Fruit fly (Drosophila melanogaster): ENCODE results near the gene per.
A peak's percentile ranks its signal among the peaks of the same experiment; 100 is the strongest.

The per gene

DNA sequence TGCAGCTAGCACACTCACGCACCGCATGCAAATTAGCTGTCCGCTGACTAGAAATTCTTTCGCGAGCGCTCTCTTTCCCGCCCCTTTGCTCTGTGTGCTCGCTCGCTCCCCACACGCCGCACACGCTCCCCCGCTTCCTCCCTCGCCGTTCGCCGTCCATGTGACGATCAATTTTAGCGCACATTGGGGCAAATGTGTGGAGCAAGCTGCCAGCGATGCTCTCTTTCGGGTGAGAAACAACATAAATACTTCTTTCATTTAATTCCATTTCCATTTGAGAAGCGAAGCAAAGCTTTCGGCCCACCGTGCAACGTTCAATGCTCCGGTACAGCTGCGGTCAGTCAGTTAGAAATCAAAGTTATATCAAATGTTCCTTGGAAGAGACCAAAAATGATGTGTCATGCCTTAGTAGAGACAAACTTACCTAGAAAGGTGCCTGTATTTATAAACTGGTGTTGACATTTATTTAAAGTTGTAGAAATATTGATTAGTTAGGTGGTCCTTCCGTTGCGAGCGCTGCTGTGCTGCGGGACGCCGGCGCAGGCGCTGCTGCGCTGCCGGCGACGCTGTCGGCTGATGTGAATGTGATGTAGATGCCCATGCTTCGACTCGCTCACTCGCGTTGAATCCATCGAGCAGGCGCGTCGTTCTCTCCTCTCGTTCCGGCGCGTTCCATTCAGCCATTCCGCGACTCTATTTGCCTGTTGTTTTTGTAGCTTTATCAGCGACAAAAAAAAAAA is 39.2 kb upstream of the per start (continued):
- no peak for TF ChIP-seq Tbp (GFP tag; optimal IDR thresholded peaks at IDR 0.05)
- TF ChIP-seq Bgb (GFP tag; IDR thresholded peaks at IDR 0.05; ENCODE audit: partially characterized antibody): peak; percentile 82
- TF ChIP-seq gcm2 (GFP tag; optimal IDR thresholded peaks at IDR 0.05): peak; percentile 92
- peak; percentile 91 for TF ChIP-seq CG10147 (GFP tag; optimal IDR thresholded peaks at IDR 0.05)
- peak; percentile 74 for TF ChIP-seq CG15696 (tag; optimal IDR thresholded peaks at IDR 0.05)
- peak; percentile 94 for TF ChIP-seq croc (GFP tag; conservative IDR thresholded peaks at IDR 0.05)
- TF ChIP-seq gem (tag; optimal IDR thresholded peaks at IDR 0.05): peak; percentile 98
- peak in 1 of 2 experiments; percentile 97 for TF ChIP-seq eve (GFP tag; optimal IDR thresholded peaks at IDR 0.05)
- peak; percentile 98 for TF ChIP-seq PHDP (tag; optimal IDR thresholded peaks at IDR 0.05)
- TF ChIP-seq dan (GFP tag; IDR thresholded peaks at IDR 0.05): peak; percentile 74
- TF ChIP-seq Dip3 (GFP tag; optimal IDR thresholded peaks at IDR 0.05): peak; percentile 96
- TF ChIP-seq CG6689 (GFP tag; IDR thresholded peaks at IDR 0.05): peak; percentile 96
- TF ChIP-seq CG7745 (tag; optimal IDR thresholded peaks at IDR 0.05): peak; percentile 71
- TF ChIP-seq ara (GFP tag; IDR thresholded peaks at IDR 0.05): peak; percentile 89
- TF ChIP-seq CG10209 (GFP tag; optimal IDR thresholded peaks at IDR 0.05): peak; percentile 97
- peak; percentile 95 for TF ChIP-seq CG11398 (GFP tag; optimal IDR thresholded peaks at IDR 0.05)
- peak; percentile 97 for TF ChIP-seq oc (tag; optimal IDR thresholded peaks at IDR 0.05)
- TF ChIP-seq pnt (GFP tag; optimal IDR thresholded peaks at IDR 0.05): peak; percentile 94
- TF ChIP-seq ac (GFP tag; optimal IDR thresholded peaks at IDR 0.05): peak; percentile 79
- TF ChIP-seq zfh1 (GFP tag; IDR thresholded peaks at IDR 0.05): peak; percentile 95
- peak; percentile 96 for TF ChIP-seq CG11723 (GFP tag; optimal IDR thresholded peaks at IDR 0.05)
- TF ChIP-seq E2f1 (GFP tag; IDR thresholded peaks at IDR 0.05): peak; percentile 96
- TF ChIP-seq Myb (GFP tag; optimal IDR thresholded peaks at IDR 0.05): peak; percentile 90
- TF ChIP-seq Rfx (GFP tag; IDR thresholded peaks at IDR 0.05): peak; percentile 97
- peak; percentile 95 for TF ChIP-seq CG14441 (GFP tag; IDR thresholded peaks at IDR 0.05)
- peak; percentile 98 for TF ChIP-seq ATbp (GFP tag; optimal IDR thresholded peaks at IDR 0.05)
- TF ChIP-seq MESR4 (GFP tag; optimal IDR thresholded peaks at IDR 0.05): peak; percentile 75
- peak; percentile 97 for TF ChIP-seq CG17361 (GFP tag; IDR thresholded peaks at IDR 0.05)
- TF ChIP-seq fd3F (GFP tag; optimal IDR thresholded peaks at IDR 0.05): peak; percentile 93
- TF ChIP-seq Ssrp (tag; optimal IDR thresholded peaks at IDR 0.05): peak; percentile 95
- TF ChIP-seq pzg (GFP tag; optimal IDR thresholded peaks at IDR 0.05): peak; percentile 30
- TF ChIP-seq HHEX (GFP tag; optimal IDR thresholded peaks at IDR 0.05): peak; percentile 98
- TF ChIP-seq Ets65A (GFP tag): peak; percentile 99
- TF ChIP-seq grau (tag; optimal IDR thresholded peaks at IDR 0.05): peak; percentile 97
- TF ChIP-seq CG9609 (GFP tag; optimal IDR thresholded peaks at IDR 0.05): peak; percentile 97
- TF ChIP-seq kay (GFP tag; optimal IDR thresholded peaks at IDR 0.05): peak; percentile 94
- no peak for TF ChIP-seq CG8478 (optimal IDR thresholded peaks at IDR 0.05)
- TF ChIP-seq vvl (GFP tag; IDR thresholded peaks at IDR 0.05): peak; percentile 98
- TF ChIP-seq wek (GFP tag; optimal IDR thresholded peaks at IDR 0.05): peak; percentile 91
- TF ChIP-seq crp (GFP tag; optimal IDR thresholded peaks at IDR 0.05): peak in 1 of 2 experiments; percentile 71
- TF ChIP-seq CG7786 (GFP tag; optimal IDR thresholded peaks at IDR 0.05): peak; percentile 97
- TF ChIP-seq CG3281 (GFP tag; optimal IDR thresholded peaks at IDR 0.05): peak; percentile 97
- TF ChIP-seq CG1603 (tag; optimal IDR thresholded peaks at IDR 0.05): peak; percentile 98
- peak; percentile 93 for TF ChIP-seq dimm (GFP tag; IDR thresholded peaks at IDR 0.05)
- peak; percentile 11 for TF ChIP-seq gfzf (GFP tag; optimal IDR thresholded peaks at IDR 0.05)
- peak; percentile 93 for TF ChIP-seq vfl (GFP tag; optimal IDR thresholded peaks at IDR 0.05)
- peak; percentile 100 for TF ChIP-seq CG11696 (GFP tag; IDR thresholded peaks at IDR 0.05)
- peak; percentile 96 for TF ChIP-seq Hr3 (GFP tag; optimal IDR thresholded peaks at IDR 0.05)
- TF ChIP-seq CG10979 (tag; optimal IDR thresholded peaks at IDR 0.05): peak; percentile 94
- TF ChIP-seq Fer1 (GFP tag; optimal IDR thresholded peaks at IDR 0.05): peak; percentile 98

All from whole organism, embryonic.